Fruit fly (Drosophila melanogaster) whole organism, embryonic: Measurements from ENCODE around the gene Lip2.

Source experiments
- CG10654 ChIP-seq: fragments of 200-800 bp; sonication (Bioruptor generic); optimal IDR thresholded peaks from 2 replicates; lab custom pipeline; 2016; ENCODE audit warnings: missing biosample characterization, missing genetic modification characterization
- CG10979 ChIP-seq: fragments of 200-800 bp; sonication (Bioruptor generic); optimal IDR thresholded peaks from 2 replicates; lab custom pipeline; 2018; ENCODE audit warnings: missing biosample characterization, mild to moderate bottlenecking, missing genetic modification characterization, moderate library complexity
- CG11695 ChIP-seq: fragments of 200-800 bp; sonication (Bioruptor generic); IDR thresholded peaks from 3 replicates; pipeline ENCODE4 v1.3.6; 2022; ENCODE audit warnings: missing biosample characterization, missing genetic modification characterization
- CG1647 ChIP-seq: fragments of 200-800 bp; sonication (Bioruptor generic); optimal IDR thresholded peaks from 3 replicates; lab custom pipeline; 2016; ENCODE audit warnings: missing biosample characterization, missing genetic modification characterization
- CG32772 ChIP-seq: fragments of 200-800 bp; sonication (Bioruptor generic); IDR thresholded peaks from 2 replicates; pipeline ENCODE4 v1.3.6; 2022; ENCODE audit warnings: missing biosample characterization, missing genetic modification characterization
- CG3838 ChIP-seq: fragments of 200-800 bp; sonication (Bioruptor generic); optimal IDR thresholded peaks from 3 replicates; lab custom pipeline; 2016; ENCODE audit warnings: missing biosample characterization, missing genetic modification characterization
- CG4328 ChIP-seq: fragments of 200-800 bp; sonication (Bioruptor generic); optimal IDR thresholded peaks from 3 replicates; lab custom pipeline; 2017; ENCODE audit warnings: missing biosample characterization, missing genetic modification reagents, missing genetic modification characterization
- CG5180 ChIP-seq: fragments of 200-800 bp; sonication (Bioruptor generic); optimal IDR thresholded peaks from 3 replicates; lab custom pipeline; 2017; ENCODE audit warnings: missing biosample characterization, missing genetic modification characterization, mild to moderate bottlenecking, moderate library complexity, missing genetic modification reagents
- CG7372 ChIP-seq: fragments of 200-800 bp; sonication (Bioruptor generic); IDR thresholded peaks from 2 replicates; pipeline ENCODE4 v1.3.6; 2022; ENCODE audit warnings: missing biosample characterization, missing genetic modification characterization
- CG7963 ChIP-seq: fragments of 200-800 bp; sonication (Bioruptor generic); IDR thresholded peaks from 3 replicates; pipeline ENCODE4 v1.3.6; 2022; ENCODE audit warnings: missing biosample characterization, missing genetic modification characterization; ENCODE audit not compliant: partially characterized antibody
- CG8478 ChIP-seq: fragments of >200 bp; optimal IDR thresholded peaks from 2 replicates; lab custom pipeline; 2018
- CkIIα-i1 ChIP-seq: fragments of 200-800 bp; sonication (Bioruptor generic); IDR thresholded peaks from 2 replicates; pipeline ENCODE4 v1.3.6; 2022; ENCODE audit warnings: missing biosample characterization, missing genetic modification characterization
- CrebB ChIP-seq: fragments of 200-800 bp; sonication (Bioruptor generic); optimal IDR thresholded peaks from 3 replicates; lab custom pipeline; 2018; ENCODE audit warnings: missing biosample characterization, mild to moderate bottlenecking, missing genetic modification characterization
- ERR ChIP-seq: fragments of 200-800 bp; sonication (Bioruptor generic); optimal IDR thresholded peaks from 2 replicates; lab custom pipeline; 2016; ENCODE audit warnings: missing biosample characterization, missing genetic modification characterization
- HHEX ChIP-seq: fragments of 200-800 bp; sonication (Bioruptor generic); optimal IDR thresholded peaks from 3 replicates; lab custom pipeline; 2017; ENCODE audit warnings: missing biosample characterization, mild to moderate bottlenecking, missing genetic modification characterization, missing genetic modification reagents
- HLH3B ChIP-seq: fragments of 200-800 bp; sonication (Bioruptor generic); IDR thresholded peaks from 2 replicates; pipeline ENCODE4 v1.3.6; 2022; ENCODE audit warnings: missing biosample characterization, missing genetic modification characterization
- Lim3 ChIP-seq: fragments of 200-800 bp; sonication (Bioruptor generic); IDR thresholded peaks from 2 replicates; pipeline ENCODE4 v1.3.6; 2022; ENCODE audit warnings: missing biosample characterization, missing genetic modification characterization
- NK7.1 ChIP-seq: fragments of 200-800 bp; sonication (Bioruptor generic); optimal IDR thresholded peaks from 3 replicates; lab custom pipeline; 2016; ENCODE audit warnings: missing biosample characterization, missing genetic modification characterization
- Nf-YA ChIP-seq: fragments of 200-800 bp; sonication (Bioruptor generic); IDR thresholded peaks from 2 replicates; pipeline ENCODE4 v1.3.6; 2022; ENCODE audit warnings: missing biosample characterization, missing genetic modification characterization
- Ssrp ChIP-seq: fragments of 200-800 bp; sonication (Bioruptor generic); optimal IDR thresholded peaks from 2 replicates; lab custom pipeline; 2018; ENCODE audit warnings: missing biosample characterization, mild to moderate bottlenecking, missing genetic modification characterization, moderate library complexity
- abd-A ChIP-seq: fragments of 200-800 bp; sonication (Bioruptor generic); optimal IDR thresholded peaks from 3 replicates; lab custom pipeline; 2019; ENCODE audit warnings: missing biosample characterization, mild to moderate bottlenecking, missing genetic modification characterization, moderate library complexity
- caup ChIP-seq: fragments of 200-800 bp; sonication (Bioruptor generic); optimal IDR thresholded peaks from 3 replicates; lab custom pipeline; 2017; ENCODE audit warnings: missing biosample characterization, mild to moderate bottlenecking, missing genetic modification characterization, moderate library complexity; ENCODE audit not compliant: severe bottlenecking
- chinmo ChIP-seq: fragments of 200-800 bp; sonication (Bioruptor generic); IDR thresholded peaks from 4 replicates; pipeline ENCODE4 v1.3.6; 2022; ENCODE audit warnings: missing biosample characterization, missing genetic modification characterization; ENCODE audit not compliant: partially characterized antibody
- ci ChIP-seq: fragments of 200-800 bp; sonication (Bioruptor generic); IDR thresholded peaks from 3 replicates; pipeline ENCODE4 v1.3.6; 2022; ENCODE audit warnings: missing biosample characterization, missing genetic modification characterization
- corto ChIP-seq: fragments of 200-800 bp; sonication (Bioruptor generic); optimal IDR thresholded peaks from 2 replicates; lab custom pipeline; 2016; ENCODE audit warnings: missing biosample characterization, mild to moderate bottlenecking, missing genetic modification characterization, moderate library complexity
- crp ChIP-seq, 2 experiments: fragments of 200-800 bp; sonication (Bioruptor generic); optimal IDR thresholded peaks; 2 replicates in 1 of 2; 3 replicates in 1 of 2; lab custom pipeline; 2017; ENCODE audit warnings: missing biosample characterization in 2 of 2, missing genetic modification characterization in 2 of 2, mild to moderate bottlenecking in 1 of 2, moderate library complexity in 1 of 2
- exex ChIP-seq: fragments of 200-800 bp; sonication (Bioruptor generic); optimal IDR thresholded peaks from 4 replicates; lab custom pipeline; 2018; ENCODE audit warnings: missing biosample characterization, mild to moderate bottlenecking, missing genetic modification characterization, moderate library complexity
- fru ChIP-seq: fragments of >200 bp; optimal IDR thresholded peaks from 2 replicates; lab custom pipeline; 2017
- grau ChIP-seq: fragments of 200-800 bp; optimal IDR thresholded peaks from 3 replicates; lab custom pipeline; 2019; ENCODE audit warnings: missing biosample characterization, mild to moderate bottlenecking, missing genetic modification characterization, moderate library complexity
- grn ChIP-seq: fragments of 200-800 bp; sonication (Bioruptor generic); optimal IDR thresholded peaks from 3 replicates; lab custom pipeline; 2017; ENCODE audit warnings: missing biosample characterization, missing genetic modification characterization
- gsb-n ChIP-seq: fragments of 200-800 bp; sonication (Bioruptor generic); optimal IDR thresholded peaks from 3 replicates; lab custom pipeline; 2018; ENCODE audit warnings: missing biosample characterization, mild to moderate bottlenecking, missing genetic modification characterization
- inv ChIP-seq: fragments of 200-800 bp; sonication (Bioruptor generic); IDR thresholded peaks from 2 replicates; pipeline ENCODE4 v1.3.6; 2022; ENCODE audit warnings: missing biosample characterization, missing genetic modification characterization; ENCODE audit not compliant: partially characterized antibody
- mirr ChIP-seq: fragments of 200-800 bp; sonication (Bioruptor generic); optimal IDR thresholded peaks from 3 replicates; lab custom pipeline; 2018; ENCODE audit warnings: missing biosample characterization, mild to moderate bottlenecking, missing genetic modification characterization
- nau ChIP-seq: fragments of 200-800 bp; sonication (Bioruptor generic); optimal IDR thresholded peaks from 3 replicates; lab custom pipeline; 2017; ENCODE audit warnings: missing biosample characterization, mild to moderate bottlenecking, missing genetic modification characterization, missing genetic modification reagents
- sens ChIP-seq: fragments of 200-800 bp; sonication (Bioruptor generic); peaks from one replicate; lab custom pipeline; 2016; ENCODE audit warnings: missing biosample characterization, missing genetic modification characterization
- stwl ChIP-seq: fragments of 200-800 bp; sonication (Bioruptor generic); optimal IDR thresholded peaks from 3 replicates; lab custom pipeline; 2018; ENCODE audit warnings: missing biosample characterization, mild to moderate bottlenecking, missing genetic modification characterization, moderate library complexity
- sug ChIP-seq: fragments of 200-800 bp; optimal IDR thresholded peaks from 2 replicates; lab custom pipeline; 2019; ENCODE audit warnings: missing biosample characterization, mild to moderate bottlenecking, missing genetic modification characterization, moderate library complexity
- ttk ChIP-seq: fragments of 200-800 bp; sonication (Bioruptor generic); IDR thresholded peaks from 2 replicates; pipeline ENCODE4 v2.1.2; 2022; ENCODE audit warnings: missing biosample characterization, missing genetic modification characterization
- usp ChIP-seq: fragments of >200 bp; optimal IDR thresholded peaks from 2 replicates; lab custom pipeline; 2017; ENCODE audit warnings: missing biosample characterization, missing genetic modification characterization
- vvl ChIP-seq: fragments of 200-800 bp; sonication (Bioruptor generic); IDR thresholded peaks from 2 replicates; pipeline ENCODE4 v1.3.6; 2022; ENCODE audit warnings: missing biosample characterization, missing genetic modification characterization
- wek ChIP-seq: fragments of 200-800 bp; sonication (Bioruptor generic); optimal IDR thresholded peaks from 3 replicates; lab custom pipeline; 2018; ENCODE audit warnings: missing biosample characterization, mild to moderate bottlenecking, missing genetic modification characterization, moderate library complexity
- z ChIP-seq: fragments of 200-800 bp; sonication (Bioruptor generic); IDR thresholded peaks from 3 replicates; pipeline ENCODE4 v1.3.6; 2022; ENCODE audit warnings: missing biosample characterization, missing genetic modification characterization
- zfh1 ChIP-seq: fragments of 200-800 bp; sonication (Bioruptor generic); IDR thresholded peaks from 3 replicates; pipeline ENCODE4 v1.3.6; 2022; ENCODE audit warnings: missing biosample characterization, missing genetic modification characterization

Gene Lip2

DNA sequence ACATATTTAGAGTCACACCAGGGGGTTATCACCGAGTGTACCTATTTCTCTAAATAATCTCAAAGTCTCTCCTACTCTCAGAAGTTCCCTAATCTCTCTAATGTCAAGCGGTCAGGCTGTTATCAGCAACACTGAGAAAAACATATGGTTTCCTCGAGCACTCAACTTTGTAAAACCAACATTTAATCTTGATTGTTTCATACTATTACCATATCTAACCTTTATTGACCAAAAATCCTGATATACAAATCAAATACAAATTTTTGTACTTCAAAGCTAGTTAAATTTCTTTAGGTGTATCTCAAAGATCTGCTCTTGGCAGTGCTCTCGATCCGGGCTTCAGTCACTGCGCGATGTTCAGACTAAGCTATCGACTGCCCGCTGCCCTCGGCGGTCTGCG, 6.0 kb downstream of the Lip2 start, which contains the start of gene CG6415 (continued):
- TF ChIP-seq CG3838 (no peak), ERR (GFP tag; lab: Kevin White, UChicago) (peak; percentile 72), gsb-n (peak; percentile 70), HHEX (GFP tag; lab: Kevin White, UChicago) (peak; percentile 70), inv (GFP tag; lab: Robert Waterston, UW) (no peak), zfh1 (peak; percentile 83), CG10979 (peak; percentile 83), sug (peak; percentile 92), abd-A (tag; lab: Kevin White, UChicago) (no peak), wek (GFP tag; lab: Kevin White, UChicago) (peak; percentile 9), CG32772 (GFP tag; lab: Robert Waterston, UW) (peak; percentile 72), usp (no peak), CG4328 (peak; percentile 59), Ssrp (tag; lab: Kevin White, UChicago) (peak; percentile 70), nau (peak; percentile 31), ci (peak; percentile 86), ttk (GFP tag; lab: Robert Waterston, UW) (peak; percentile 74), chinmo (GFP tag; lab: Robert Waterston, UW) (no peak), CG7963 (GFP tag; lab: Robert Waterston, UW) (no peak), CG11695 (GFP tag; lab: Robert Waterston, UW) (peak; percentile 81; the same call in 2 of the 3 replicates), CG1647 (GFP tag; lab: Kevin White, UChicago) (peak; percentile 25), CG8478 (lab: Kevin White, UChicago) (no peak), crp (GFP tag; optimal IDR thresholded peaks at IDR 0.05; lab: Kevin White, UChicago) (peak in 1 of 2 experiments; percentile 10), HLH3B (GFP tag; lab: Robert Waterston, UW) (peak; percentile 70; the same call in 1 of the 2 replicates), CkIIα-i1 (GFP tag; lab: Robert Waterston, UW) (no peak), NK7.1 (GFP tag; lab: Kevin White, UChicago) (peak; percentile 48), CrebB (tag; lab: Kevin White, UChicago) (peak; percentile 42), z (GFP tag; lab: Robert Waterston, UW) (no peak)

DNA sequence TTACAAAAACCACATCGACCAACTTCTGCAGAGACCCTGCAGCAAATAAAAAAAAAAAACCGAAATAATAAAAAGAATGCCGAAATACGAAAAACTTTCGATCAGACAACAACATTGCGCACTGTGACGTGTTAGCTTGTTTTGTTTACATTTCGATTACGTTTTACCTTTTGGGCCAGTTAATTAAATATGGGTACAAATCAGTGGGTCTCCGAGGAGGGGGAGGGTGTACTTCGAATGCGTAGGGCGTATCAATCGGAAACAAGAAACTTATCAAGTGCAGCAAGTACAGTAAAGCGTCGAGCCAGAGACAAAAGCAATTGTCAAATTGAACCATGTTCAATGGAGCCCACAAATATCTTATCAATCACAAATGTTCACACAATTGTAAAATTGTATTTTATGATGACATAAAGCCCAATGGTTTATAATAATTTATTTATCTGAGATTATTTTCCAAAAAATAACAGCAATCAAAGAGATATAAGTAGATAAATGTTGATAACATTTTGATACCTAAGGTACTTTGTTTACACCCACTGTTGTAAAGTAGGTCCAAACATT, 7.7 kb downstream of the Lip2 start, which contains the start of gene Lip1:
Lip1 (minus strand) TSS at position 46 of the 564 bp plus-strand sequence.
- TF ChIP-seq Lim3 (GFP tag; lab: Robert Waterston, UW) (peak; percentile 73; the same call in 1 of the 2 replicates), exex (tag; lab: Kevin White, UChicago) (peak; percentile 45), vvl (0 out of 2 replicates have a peak, but pooled peaks have one; percentile 18), grn (GFP tag; lab: Kevin White, UChicago) (peak; percentile 6), CG5180 (GFP tag; lab: Kevin White, UChicago) (peak; percentile 9), grau (tag; lab: Kevin White, UChicago) (peak; percentile 55), stwl (no peak), fru (lab: Kevin White, UChicago) (no peak), CG7372 (no peak), CG10654 (no peak), sens (GFP tag; lab: Kevin White, UChicago) (peak; percentile 53), corto (no peak), caup (GFP tag; lab: Kevin White, UChicago) (peak; percentile 2), Nf-YA (GFP tag; lab: Robert Waterston, UW) (no peak), mirr (peak; percentile 69)
